Worm (Caenorhabditis elegans) whole organism, L4 larva: ENCODE measurements around the gene T03F7.7.
"Not testable (repeated sequence)": the region's sequence is repeated elsewhere in the genome, so short reads cannot be mapped to it uniquely, and the experiment has no call there.

Experiments
- ZK546.5 ChIP-seq, 2 experiments: sonication (generic microtip); optimal IDR thresholded peaks; 2 replicates each; lab custom pipeline; 2017; ENCODE audit warnings: missing biosample characterization in 2 of 2, missing genetic modification characterization in 2 of 2
- aha-1 ChIP-seq: fragments of 150-350 bp; peaks from one replicate; lab custom pipeline; 2014; ENCODE audit warnings: missing biosample characterization, missing genetic modification characterization
- dve-1 ChIP-seq: sonication (generic microtip); optimal IDR thresholded peaks from 2 replicates; lab custom pipeline; 2017; ENCODE audit warnings: antibody characterized with exemption, mild to moderate bottlenecking, missing genetic modification characterization, missing compliant biosample characterization; ENCODE audit not compliant: insufficient read depth
- jun-1 ChIP-seq: fragments of 150-350 bp; optimal IDR thresholded peaks from 2 replicates; lab custom pipeline; 2014; ENCODE audit warnings: missing biosample characterization, missing genetic modification reagents, missing genetic modification characterization
- lin-39 ChIP-seq: fragments of 150-350 bp; optimal IDR thresholded peaks from 2 replicates; lab custom pipeline; 2014; ENCODE audit warnings: missing biosample characterization, missing genetic modification reagents, missing genetic modification characterization
- lir-3 ChIP-seq: sonication (generic microtip); optimal IDR thresholded peaks from 2 replicates; lab custom pipeline; 2016; ENCODE audit warnings: mild to moderate bottlenecking, missing genetic modification characterization, missing compliant biosample characterization
- nhr-48 ChIP-seq: sonication (generic microtip); optimal IDR thresholded peaks from 2 replicates; lab custom pipeline; 2016; ENCODE audit warnings: mild to moderate bottlenecking, missing genetic modification characterization, missing compliant biosample characterization
- nhr-77 ChIP-seq: fragments of 150-350 bp; optimal IDR thresholded peaks from 2 replicates; lab custom pipeline; 2014; ENCODE audit warnings: missing biosample characterization, missing genetic modification characterization
- pha-4 ChIP-seq, 2 experiments: fragments of 150-350 bp in 1 of 2; fragments of 200-800 bp in 1 of 2; sonication (Bioruptor generic) in 1 of 2; IDR thresholded peaks in 1 of 2; optimal IDR thresholded peaks in 1 of 2; 2 replicates each; pipeline versions ENCODE4 v1.3.6 to Lab custom; 2014 to 2022; ENCODE audit warnings: missing genetic modification characterization in 2 of 2, missing genetic modification reagents in 2 of 2, missing biosample characterization in 1 of 2, missing compliant biosample characterization in 1 of 2
- snpc-4 ChIP-seq: fragments of 150-350 bp; optimal IDR thresholded peaks from 2 replicates; lab custom pipeline; 2014; ENCODE audit warnings: missing biosample characterization, missing genetic modification characterization
- unc-62 ChIP-seq, 3 experiments: fragments of 150-350 bp in 1 of 3; sonication (generic microtip); optimal IDR thresholded peaks in 2 of 3; peaks in 1 of 3; 1 replicate in 1 of 3; 2 replicates in 2 of 3; lab custom pipeline; 2014 to 2017; ENCODE audit warnings: missing biosample characterization in 3 of 3, missing genetic modification characterization in 3 of 3, missing genetic modification reagents in 3 of 3, missing genotype in 1 of 3
- zag-1 ChIP-seq: fragments of 150-350 bp; optimal IDR thresholded peaks from 2 replicates; lab custom pipeline; 2014; ENCODE audit warnings: missing biosample characterization, missing genetic modification characterization

ce11 chrV:11331811-11332210 lies 20.6 kb downstream of the T03F7.7 start:
- not testable (repeated sequence) for TF ChIP-seq lin-39 (tag; lab: Kevin White, UChicago); jun-1; nhr-48 (tag; lab: Kevin White, UChicago); zag-1; lir-3 (tag; lab: Kevin White, UChicago); nhr-77 (tag; lab: Kevin White, UChicago); ZK546.5 (tag; optimal IDR thresholded peaks at IDR 0.05; lab: Kevin White, UChicago); pha-4 (GFP tag; IDR thresholded peaks at IDR 0.05; lab: Robert Waterston, UW); pha-4 (tag; optimal IDR thresholded peaks at IDR 0.05; lab: Kevin White, UChicago); aha-1 (tag; lab: Kevin White, UChicago); unc-62 (GFP tag; optimal IDR thresholded peaks at IDR 0.05 in 1 of 2; lab: Kevin White, UChicago); unc-62 (tag; optimal IDR thresholded peaks at IDR 0.05; lab: Kevin White, UChicago); snpc-4; dve-1
